Fruit fly (Drosophila melanogaster): ENCODE data around the gene lilli.

DNA sequence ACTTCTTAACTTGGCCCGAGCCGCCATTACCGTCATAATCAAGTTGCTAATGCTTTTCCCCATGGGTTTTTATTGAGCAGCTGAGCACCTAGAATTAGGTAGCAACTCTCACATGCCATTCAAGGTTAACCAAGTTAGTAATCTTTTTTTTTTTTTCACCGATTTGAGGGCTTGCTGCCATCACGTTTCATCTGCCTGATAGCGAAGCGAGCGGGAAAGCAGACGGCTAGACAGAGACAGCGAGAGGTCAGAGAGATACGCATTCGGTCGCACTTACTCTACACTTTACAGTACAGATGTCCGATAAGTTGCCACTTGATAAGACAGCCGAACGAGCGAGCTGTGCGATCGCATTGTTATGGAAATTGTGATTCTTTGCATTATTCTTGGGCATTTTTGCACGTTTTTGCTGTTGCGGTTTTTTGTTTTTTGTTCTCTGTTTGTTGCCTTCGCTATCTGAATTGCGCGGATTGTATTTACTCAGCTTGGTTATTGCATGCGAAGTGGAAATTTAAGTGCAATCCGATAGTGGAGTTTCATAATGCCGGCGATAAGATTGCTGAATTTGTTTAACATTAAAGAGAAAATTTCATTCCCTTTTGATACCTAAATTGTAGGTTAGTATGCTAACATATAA, 14.8 kb downstream of the lilli start:
- TF ChIP-seq CG8478 (optimal IDR thresholded peaks at IDR 0.05) = no peak
- no peak for TF ChIP-seq CTCF (optimal IDR thresholded peaks at IDR 0.05)

All from S2 (cell line).